Fruit fly (Drosophila melanogaster): ENCODE data around the gene CG42537.
A peak's percentile ranks its signal among the peaks of the same experiment; 100 is the strongest.

CG42537 gene

dm6 chr3R:6345814-6346213 is 31.8 kb upstream of the CG42537 start, which contains the start of the genes SmD2 and CG18048 (continued):
- TF ChIP-seq CG6654 (GFP tag; optimal IDR thresholded peaks at IDR 0.05) (no peak), Hr39 (optimal IDR thresholded peaks at IDR 0.05) (no peak), CG32532 (GFP tag; IDR thresholded peaks at IDR 0.05) (no peak), vvl (GFP tag; IDR thresholded peaks at IDR 0.05) (no peak), slp2 (GFP tag; optimal IDR thresholded peaks at IDR 0.05) (no peak), Ssrp (tag; optimal IDR thresholded peaks at IDR 0.05) (peak; percentile 16), CG10654 (GFP tag; optimal IDR thresholded peaks at IDR 0.05) (no peak), Spps (tag; optimal IDR thresholded peaks at IDR 0.05) (no peak), CG32772 (GFP tag; IDR thresholded peaks at IDR 0.05) (no peak), gsb-n (tag; optimal IDR thresholded peaks at IDR 0.05) (no peak), CG3281 (GFP tag; optimal IDR thresholded peaks at IDR 0.05) (no peak), CG3163 (GFP tag; optimal IDR thresholded peaks at IDR 0.05) (no peak), CG2199 (GFP tag; IDR thresholded peaks at IDR 0.05) (no peak), pzg (GFP tag; optimal IDR thresholded peaks at IDR 0.05) (peak; percentile 69), CG6765 (GFP tag; optimal IDR thresholded peaks at IDR 0.05) (no peak), NfI (GFP tag; optimal IDR thresholded peaks at IDR 0.05) (no peak), CG17912 (GFP tag; optimal IDR thresholded peaks at IDR 0.05) (no peak), Sry-δ (GFP tag; optimal IDR thresholded peaks at IDR 0.05) (peak; percentile 72), Chrac-16 (GFP tag; optimal IDR thresholded peaks at IDR 0.05) (peak; percentile 5), CG42726 (GFP tag; IDR thresholded peaks at IDR 0.05; ENCODE audit: partially characterized antibody) (peak; percentile 39; the same call in 1 of the 2 replicates), CG8944 (GFP tag; optimal IDR thresholded peaks at IDR 0.05) (no peak), CG30431 (GFP tag; optimal IDR thresholded peaks at IDR 0.05) (no peak), CG17359 (tag; optimal IDR thresholded peaks at IDR 0.05) (no peak), nmo (GFP tag; optimal IDR thresholded peaks at IDR 0.05) (peak; percentile 70), al (GFP tag; IDR thresholded peaks at IDR 0.05) (no peak), CG17186 (GFP tag; optimal IDR thresholded peaks at IDR 0.05) (peak; percentile 67), cas (GFP tag; IDR thresholded peaks at IDR 0.05) (no peak), Rfx (GFP tag; IDR thresholded peaks at IDR 0.05) (no peak), CG14014 (GFP tag; IDR thresholded peaks at IDR 0.05) (no peak), CG8290 (GFP tag; optimal IDR thresholded peaks at IDR 0.05) (peak; percentile 10), CG8290 (tag; optimal IDR thresholded peaks at IDR 0.05) (no peak), Bdp1 (GFP tag; optimal IDR thresholded peaks at IDR 0.05) (no peak), fd96Cb (tag; optimal IDR thresholded peaks at IDR 0.05) (no peak), ranshi (GFP tag; IDR thresholded peaks at IDR 0.05) (no peak), CG18011 (GFP tag; optimal IDR thresholded peaks at IDR 0.05) (no peak), CG6813 (GFP tag; optimal IDR thresholded peaks at IDR 0.05) (no peak), gcm (GFP tag; optimal IDR thresholded peaks at IDR 0.05) (no peak), Bgb (GFP tag; IDR thresholded peaks at IDR 0.05; ENCODE audit: partially characterized antibody) (peak; percentile 71), CG1529 (GFP tag; optimal IDR thresholded peaks at IDR 0.05) (no peak), Side (GFP tag; optimal IDR thresholded peaks at IDR 0.05) (no peak), B-H2 (GFP tag; optimal IDR thresholded peaks at IDR 0.05) (no peak), CG4820 (GFP tag; optimal IDR thresholded peaks at IDR 0.05) (no peak), Mad (GFP tag; optimal IDR thresholded peaks at IDR 0.05) (no peak), Gug (GFP tag; IDR thresholded peaks at IDR 0.05) (no peak), psq (GFP tag; optimal IDR thresholded peaks at IDR 0.05) (no peak), CG18599 (GFP tag; optimal IDR thresholded peaks at IDR 0.05) (no peak), CG12769 (tag; optimal IDR thresholded peaks at IDR 0.05) (no peak), bcd (GFP tag; optimal IDR thresholded peaks at IDR 0.05) (peak; percentile 12), chif (GFP tag; optimal IDR thresholded peaks at IDR 0.05) (no peak), sna (GFP tag; IDR thresholded peaks at IDR 0.05; ENCODE audit: partially characterized antibody) (peak; percentile 72), CG13894 (tag; optimal IDR thresholded peaks at IDR 0.05) (no peak), nerfin-1 (tag; optimal IDR thresholded peaks at IDR 0.05) (peak; percentile 68)

All from whole organism, embryonic.